Fruit fly (Drosophila melanogaster) whole organism, adult: ENCODE results near the gene Orp8.

Source experiments
- CG12768 ChIP-seq: fragments of 200-800 bp; sonication (Bioruptor generic); optimal IDR thresholded peaks from 2 replicates; lab custom pipeline; 2017; ENCODE audit warnings: missing biosample characterization, missing genetic modification characterization, mild to moderate bottlenecking, moderate library complexity, missing genetic modification reagents
- CG14711 ChIP-seq: fragments of 200-800 bp; sonication (Bioruptor generic); optimal IDR thresholded peaks from 2 replicates; lab custom pipeline; 2018; ENCODE audit warnings: missing biosample characterization, mild to moderate bottlenecking, missing genetic modification characterization, moderate library complexity
- CG33017 ChIP-seq: fragments of 200-800 bp; sonication (Bioruptor generic); optimal IDR thresholded peaks from 2 replicates; lab custom pipeline; 2018; ENCODE audit warnings: missing biosample characterization, mild to moderate bottlenecking, missing genetic modification characterization, moderate library complexity
- CG5204 ChIP-seq: fragments of 200-800 bp; sonication (Bioruptor generic); optimal IDR thresholded peaks from 2 replicates; lab custom pipeline; 2016; ENCODE audit warnings: missing biosample characterization, missing genetic modification characterization
- CG7101 ChIP-seq: fragments of 200-800 bp; sonication (Bioruptor generic); optimal IDR thresholded peaks from 2 replicates; lab custom pipeline; 2018; ENCODE audit warnings: missing biosample characterization, mild to moderate bottlenecking, missing genetic modification characterization, moderate library complexity
- bab1 ChIP-seq: fragments of 200-800 bp; sonication (Bioruptor generic); optimal IDR thresholded peaks from 3 replicates; lab custom pipeline; 2019; ENCODE audit warnings: missing biosample characterization, mild to moderate bottlenecking, missing genetic modification characterization, moderate library complexity
- kay ChIP-seq: fragments of 200-800 bp; sonication (Bioruptor generic); peaks from one replicate; lab custom pipeline; 2016; ENCODE audit warnings: missing biosample characterization, missing genetic modification characterization, borderline replicate concordance
- tj ChIP-seq: fragments of 200-800 bp; sonication (Bioruptor generic); optimal IDR thresholded peaks from 3 replicates; lab custom pipeline; 2017; ENCODE audit warnings: missing biosample characterization, mild to moderate bottlenecking, missing genetic modification characterization, moderate library complexity
- toe ChIP-seq: fragments of 200-800 bp; sonication (Bioruptor generic); optimal IDR thresholded peaks from 2 replicates; lab custom pipeline; 2016; ENCODE audit warnings: missing biosample characterization, missing genetic modification characterization

DNA sequence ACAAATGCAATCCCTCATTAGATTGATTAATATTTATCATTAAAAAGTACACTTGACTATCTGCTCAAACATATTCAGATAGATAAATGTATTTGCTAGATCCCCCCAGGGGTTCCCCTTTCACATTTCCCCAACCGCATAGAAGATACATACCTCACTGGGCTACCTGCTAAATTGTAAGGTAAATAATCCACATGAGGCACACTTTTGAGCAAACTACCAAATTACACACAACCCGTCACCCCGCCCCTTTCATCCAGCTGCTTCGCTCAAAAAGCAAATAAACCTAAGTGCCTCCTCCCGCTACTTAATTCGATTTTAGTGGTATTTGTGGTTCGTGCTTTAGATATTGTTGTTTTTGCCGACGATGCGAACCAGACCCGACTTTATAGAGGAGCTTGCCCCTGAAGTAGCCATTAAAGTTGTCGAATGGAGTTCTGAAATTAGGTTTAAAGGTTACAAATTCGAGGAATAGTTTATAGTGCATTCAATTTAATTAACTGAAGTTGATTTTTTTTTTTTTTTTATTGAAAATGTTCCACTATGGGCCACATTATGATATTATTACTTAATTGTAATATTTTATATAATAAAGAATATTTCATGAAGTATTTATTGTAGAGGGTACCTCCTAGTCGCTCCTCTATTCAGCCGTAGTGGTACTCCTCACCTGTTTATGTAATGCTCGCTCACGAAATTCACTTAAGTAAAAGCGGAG lies 46.1 kb upstream of the Orp8 start:
- no peak for TF ChIP-seq kay (GFP tag; lab: Kevin White, UChicago)
- TF ChIP-seq tj (GFP tag; lab: Kevin White, UChicago): no peak
- no peak for TF ChIP-seq CG14711
- TF ChIP-seq CG33017: no peak
- TF ChIP-seq CG12768 (GFP tag; lab: Kevin White, UChicago): no peak
- no peak for TF ChIP-seq toe (GFP tag; lab: Kevin White, UChicago)
- no peak for TF ChIP-seq CG7101 (tag; lab: Kevin White, UChicago)
- TF ChIP-seq CG5204 (GFP tag; lab: Kevin White, UChicago): no peak
- no peak for TF ChIP-seq bab1
